Worm (Caenorhabditis elegans) whole organism, L4 larva: Measurements from ENCODE around the gene srj-25.

ENCODE experiments used
- D1046.2 ChIP-seq: fragments of 200-800 bp; sonication (Bioruptor generic); IDR thresholded peaks from 2 replicates; pipeline ENCODE4 v1.3.6; 2022; ENCODE audit warnings: missing genetic modification characterization, missing compliant biosample characterization
- R02D3.7 ChIP-seq: fragments of 150-350 bp; sonication (generic microtip); optimal IDR thresholded peaks from 3 replicates; lab custom pipeline; 2014; ENCODE audit warnings: missing biosample characterization, missing genetic modification characterization
- Y105C5A.15 ChIP-seq: fragments of 200-800 bp; sonication (Bioruptor generic); IDR thresholded peaks from 2 replicates; pipeline ENCODE4 v1.3.6; 2022; ENCODE audit warnings: missing genetic modification characterization, missing compliant biosample characterization
- Y48G9A.11 ChIP-seq: fragments of 200-800 bp; sonication (Bioruptor generic); IDR thresholded peaks from 2 replicates; pipeline ENCODE4 v1.3.6; 2022; ENCODE audit warnings: missing genetic modification reagents, missing genetic modification characterization, missing compliant biosample characterization
- Y75B8A.6 ChIP-seq: fragments of 200-800 bp; sonication (Bioruptor generic); IDR thresholded peaks from 2 replicates; pipeline ENCODE4 v1.3.6; 2022; ENCODE audit warnings: missing genetic modification reagents, missing genetic modification characterization, missing compliant biosample characterization
- ceh-62 ChIP-seq: sonication (generic microtip); optimal IDR thresholded peaks from 2 replicates; lab custom pipeline; 2017; ENCODE audit warnings: missing biosample characterization, missing genetic modification characterization
- ceh-82 ChIP-seq: sonication (generic microtip); optimal IDR thresholded peaks from 2 replicates; lab custom pipeline; 2017; ENCODE audit warnings: missing biosample characterization, missing genetic modification characterization
- ces-1 ChIP-seq: fragments of 150-350 bp; sonication (generic microtip); optimal IDR thresholded peaks from 4 replicates; lab custom pipeline; 2014; ENCODE audit warnings: missing biosample characterization, missing genetic modification reagents, missing genetic modification characterization
- cey-2 ChIP-seq: sonication (generic microtip); optimal IDR thresholded peaks from 3 replicates; lab custom pipeline; 2017; ENCODE audit warnings: missing genetic modification characterization, mild to moderate bottlenecking, missing compliant biosample characterization, antibody characterized with exemption, borderline replicate concordance; ENCODE audit not compliant: insufficient read depth
- ctbp-1 ChIP-seq: fragments of 200-800 bp; sonication (Bioruptor generic); IDR thresholded peaks from 2 replicates; pipeline ENCODE4 v1.3.6; 2022; ENCODE audit warnings: missing genetic modification reagents, missing genetic modification characterization, missing compliant biosample characterization
- daf-12 ChIP-seq: fragments of 150-350 bp; optimal IDR thresholded peaks from 2 replicates; lab custom pipeline; 2014; ENCODE audit warnings: missing biosample characterization, missing genetic modification reagents, missing genetic modification characterization
- dmd-6 ChIP-seq: fragments of 200-800 bp; sonication (Bioruptor generic); IDR thresholded peaks from 2 replicates; pipeline ENCODE4 v1.3.6; 2022; ENCODE audit warnings: missing genetic modification reagents, missing genetic modification characterization, missing compliant biosample characterization
- dpl-1 ChIP-seq: fragments of 150-350 bp; optimal IDR thresholded peaks from 2 replicates; lab custom pipeline; 2014; ENCODE audit warnings: missing biosample characterization, missing genetic modification reagents, missing genetic modification characterization
- hif-1 ChIP-seq, 2 experiments: sonication (generic microtip); optimal IDR thresholded peaks; 2 replicates each; lab custom pipeline; 2016 to 2017; ENCODE audit warnings: missing compliant biosample characterization in 2 of 2, missing genetic modification characterization in 2 of 2, missing genetic modification reagents in 2 of 2, missing genotype in 2 of 2, mild to moderate bottlenecking in 1 of 2
- hlh-11 ChIP-seq: fragments of 200-800 bp; sonication (Bioruptor generic); optimal IDR thresholded peaks from 2 replicates; lab custom pipeline; 2018; ENCODE audit warnings: mild to moderate bottlenecking, missing genetic modification characterization, missing compliant biosample characterization
- hmg-1.1 ChIP-seq: fragments of 200-800 bp; sonication (Bioruptor generic); IDR thresholded peaks from 2 replicates; pipeline ENCODE4 v1.3.6; 2022; ENCODE audit warnings: missing genetic modification reagents, missing genetic modification characterization, missing compliant biosample characterization
- lim-7 ChIP-seq: fragments of 200-800 bp; sonication (Bioruptor generic); IDR thresholded peaks from 2 replicates; pipeline ENCODE4 v1.3.6; 2022; ENCODE audit warnings: missing genetic modification characterization, missing compliant biosample characterization
- lin-38 ChIP-seq: fragments of 200-800 bp; sonication (Bioruptor generic); IDR thresholded peaks from 2 replicates; pipeline ENCODE4 v1.3.6; 2022; ENCODE audit warnings: missing genetic modification reagents, missing genetic modification characterization, missing compliant biosample characterization
- lin-39 ChIP-seq: fragments of 150-350 bp; optimal IDR thresholded peaks from 2 replicates; lab custom pipeline; 2014; ENCODE audit warnings: missing biosample characterization, missing genetic modification reagents, missing genetic modification characterization
- lir-3 ChIP-seq: sonication (generic microtip); optimal IDR thresholded peaks from 2 replicates; lab custom pipeline; 2016; ENCODE audit warnings: mild to moderate bottlenecking, missing genetic modification characterization, missing compliant biosample characterization
- madf-5 ChIP-seq, 2 experiments: fragments of 200-800 bp; sonication (Bioruptor generic); IDR thresholded peaks; 2 replicates each; pipeline ENCODE4 v1.3.6; 2022; ENCODE audit warnings: missing compliant biosample characterization in 2 of 2, missing genetic modification characterization in 2 of 2
- madf-9 ChIP-seq: fragments of 200-800 bp; sonication (Bioruptor generic); conservative IDR thresholded peaks from 2 replicates; pipeline ENCODE4 v1.3.6; 2022; ENCODE audit warnings: missing genetic modification reagents, missing genetic modification characterization, missing compliant biosample characterization
- mep-1 ChIP-seq: fragments of 150-350 bp; sonication (generic microtip); optimal IDR thresholded peaks from 3 replicates; lab custom pipeline; 2014; ENCODE audit warnings: missing biosample characterization, missing genetic modification characterization
- mes-2 ChIP-seq: sonication (generic microtip); optimal IDR thresholded peaks from 2 replicates; lab custom pipeline; 2016; ENCODE audit warnings: missing genotype, mild to moderate bottlenecking, missing genetic modification characterization, missing compliant biosample characterization; ENCODE audit not compliant: poor library complexity, severe bottlenecking
- mxl-2 ChIP-seq: fragments of 200-800 bp; sonication (Bioruptor generic); conservative IDR thresholded peaks from 2 replicates; pipeline ENCODE4 v1.3.6; 2022; ENCODE audit warnings: missing genetic modification reagents, missing genetic modification characterization, missing compliant biosample characterization
- mxl-3 ChIP-seq: fragments of 200-800 bp; sonication (Bioruptor generic); optimal IDR thresholded peaks from 2 replicates; lab custom pipeline; 2018; ENCODE audit warnings: mild to moderate bottlenecking, missing genetic modification characterization, missing compliant biosample characterization
- nhr-102 ChIP-seq: sonication (generic microtip); optimal IDR thresholded peaks from 2 replicates; lab custom pipeline; 2016; ENCODE audit warnings: mild to moderate bottlenecking, missing genetic modification characterization, moderate library complexity, missing compliant biosample characterization
- nhr-25 ChIP-seq: sonication (generic microtip); optimal IDR thresholded peaks from 2 replicates; lab custom pipeline; 2017; ENCODE audit warnings: missing genetic modification characterization, mild to moderate bottlenecking, missing compliant biosample characterization, antibody characterized with exemption, moderate library complexity, borderline replicate concordance; ENCODE audit not compliant: insufficient read depth
- nhr-28 ChIP-seq: fragments of 150-350 bp; optimal IDR thresholded peaks from 2 replicates; lab custom pipeline; 2014; ENCODE audit warnings: missing biosample characterization, missing genetic modification characterization
- nhr-41 ChIP-seq: fragments of 200-800 bp; sonication (Bioruptor generic); IDR thresholded peaks from 2 replicates; pipeline ENCODE4 v1.3.6; 2022; ENCODE audit warnings: missing genetic modification reagents, missing genetic modification characterization, missing compliant biosample characterization
- nhr-6 ChIP-seq: fragments of 150-350 bp; optimal IDR thresholded peaks from 2 replicates; lab custom pipeline; 2014; ENCODE audit warnings: missing biosample characterization, missing genetic modification characterization
- sdz-12 ChIP-seq: fragments of 200-800 bp; sonication (Bioruptor generic); optimal IDR thresholded peaks from 2 replicates; lab custom pipeline; 2018; ENCODE audit warnings: mild to moderate bottlenecking, missing genetic modification characterization, missing compliant biosample characterization
- set-16 ChIP-seq: fragments of 200-800 bp; sonication (Bioruptor generic); IDR thresholded peaks from 2 replicates; pipeline ENCODE4 v1.3.6; 2022; ENCODE audit warnings: missing genetic modification reagents, missing genetic modification characterization, missing compliant biosample characterization
- snpc-1.2 ChIP-seq: fragments of 200-800 bp; sonication (Bioruptor generic); IDR thresholded peaks from 2 replicates; pipeline ENCODE4 v1.3.6; 2022; ENCODE audit warnings: missing genetic modification reagents, missing genetic modification characterization, missing compliant biosample characterization
- spr-1 ChIP-seq: sonication (generic microtip); optimal IDR thresholded peaks from 2 replicates; lab custom pipeline; 2016; ENCODE audit warnings: mild to moderate bottlenecking, missing genetic modification characterization, missing compliant biosample characterization
- spr-3 ChIP-seq: fragments of 200-800 bp; sonication (Bioruptor generic); optimal IDR thresholded peaks from 2 replicates; lab custom pipeline; 2018; ENCODE audit warnings: mild to moderate bottlenecking, missing genetic modification characterization, missing compliant biosample characterization
- unc-39 ChIP-seq: sonication (generic microtip); optimal IDR thresholded peaks from 2 replicates; lab custom pipeline; 2017; ENCODE audit warnings: missing biosample characterization, missing genetic modification characterization
- unc-62 ChIP-seq, 3 experiments: fragments of 150-350 bp in 1 of 3; sonication (generic microtip); optimal IDR thresholded peaks in 2 of 3; peaks in 1 of 3; 1 replicate in 1 of 3; 2 replicates in 2 of 3; lab custom pipeline; 2014 to 2017; ENCODE audit warnings: missing biosample characterization in 3 of 3, missing genetic modification characterization in 3 of 3, missing genetic modification reagents in 3 of 3, missing genotype in 1 of 3
- vab-7 ChIP-seq: fragments of 200-800 bp; sonication (Bioruptor generic); IDR thresholded peaks from 2 replicates; pipeline ENCODE4 v1.3.6; 2022; ENCODE audit warnings: missing genetic modification reagents, missing genetic modification characterization, missing compliant biosample characterization
- zag-1 ChIP-seq: fragments of 150-350 bp; optimal IDR thresholded peaks from 2 replicates; lab custom pipeline; 2014; ENCODE audit warnings: missing biosample characterization, missing genetic modification characterization
- zfp-3 ChIP-seq: fragments of 200-800 bp; sonication (Bioruptor generic); conservative IDR thresholded peaks from 2 replicates; pipeline ENCODE4 v1.3.6; 2022; ENCODE audit warnings: missing genetic modification reagents, missing genetic modification characterization, missing compliant biosample characterization
- ztf-7 ChIP-seq: fragments of 150-350 bp; optimal IDR thresholded peaks from 2 replicates; lab custom pipeline; 2014; ENCODE audit warnings: missing biosample characterization, missing genetic modification characterization

srj-25 gene

ce11 chrV:761235-761634 lies 25.2 kb upstream of the srj-25 start, which contains the start of gene C05E4.15:
TSS of gene C05E4.15 (minus strand) at chrV:761335.
- TF ChIP-seq lir-3 (tag; lab: Kevin White, UChicago), result no peak
- no peak for TF ChIP-seq dmd-6 (GFP tag; lab: Robert Waterston, UW)
- TF ChIP-seq ces-1, result no peak
- no peak for TF ChIP-seq R02D3.7 (tag; lab: Kevin White, UChicago)
- no peak for TF ChIP-seq madf-9 (GFP tag; lab: Robert Waterston, UW)
- no peak for TF ChIP-seq vab-7
- TF ChIP-seq spr-1 (tag; lab: Kevin White, UChicago), result no peak
- TF ChIP-seq lin-39, result no peak
- no peak for TF ChIP-seq lin-38
- TF ChIP-seq hmg-1.1, result no peak
- no peak for TF ChIP-seq zfp-3 (GFP tag; lab: Robert Waterston, UW)
- TF ChIP-seq nhr-102 (tag; lab: Kevin White, UChicago), result no peak
- TF ChIP-seq mxl-2 (GFP tag; lab: Robert Waterston, UW), result no peak
- TF ChIP-seq madf-5 (GFP tag; IDR thresholded peaks at IDR 0.05; lab: Robert Waterston, UW), result no peak
- no peak for TF ChIP-seq unc-39 (tag; lab: Kevin White, UChicago)
- TF ChIP-seq sdz-12, result no peak
- TF ChIP-seq ztf-7 (tag; lab: Kevin White, UChicago), result no peak
- TF ChIP-seq mxl-3 (GFP tag; lab: Kevin White, UChicago), result no peak
- no peak for TF ChIP-seq D1046.2
- no peak for TF ChIP-seq lim-7 (GFP tag; lab: Robert Waterston, UW)

ce11 chrV:756169-756568 lies 20.1 kb upstream of the srj-25 start, which contains the start of gene str-20:
TSS of gene str-20 (plus strand) at chrV:756469.
- TF ChIP-seq unc-62 (GFP tag; optimal IDR thresholded peaks at IDR 0.05 in 1 of 2; lab: Kevin White, UChicago) (no peak), unc-62 (tag; optimal IDR thresholded peaks at IDR 0.05; lab: Kevin White, UChicago) (no peak)

- TF ChIP-seq cey-2 (no peak), dpl-1 (GFP tag; lab: Kevin White, UChicago) (no peak)
Measured at ce11 chrV:752679-753333, 16.7 kb upstream of the srj-25 start, which contains the start of the genes str-262 and srp-1. TSS of gene str-262 (minus strand) at chrV:752779. TSS of gene srp-1 (plus strand) at chrV:753283.

ce11 chrV:748044-748443 lies 12.0 kb upstream of the srj-25 start, which contains the start of gene sri-4:
TSS of gene sri-4 (plus strand) at chrV:748344.
- TF ChIP-seq ctbp-1 (GFP tag; lab: Robert Waterston, UW) (no peak), lin-38 (no peak), Y105C5A.15 (no peak), spr-3 (GFP tag; lab: Kevin White, UChicago) (no peak), ceh-62 (tag; lab: Kevin White, UChicago) (no peak), Y75B8A.6 (no peak), zag-1 (tag; lab: Kevin White, UChicago) (no peak)

- TF ChIP-seq daf-12 (tag; lab: Kevin White, UChicago) (no peak), mes-2 (tag; lab: Kevin White, UChicago) (no peak), nhr-41 (GFP tag; lab: Robert Waterston, UW) (no peak), madf-5 (GFP tag; IDR thresholded peaks at IDR 0.05; lab: Robert Waterston, UW) (no peak), ctbp-1 (GFP tag; lab: Robert Waterston, UW) (no peak), vab-7 (no peak), hmg-1.1 (no peak), nhr-25 (no peak), set-16 (GFP tag; lab: Robert Waterston, UW) (no peak), hif-1 (tag; optimal IDR thresholded peaks at IDR 0.05; lab: Kevin White, UChicago) (no peak), nhr-28 (no peak), nhr-6 (tag; lab: Kevin White, UChicago) (no peak), Y48G9A.11 (no peak), ceh-82 (tag; lab: Kevin White, UChicago) (no peak), hlh-11 (tag; lab: Kevin White, UChicago) (no peak), snpc-1.2 (GFP tag; lab: Robert Waterston, UW) (no peak), Y75B8A.6 (no peak), mxl-2 (GFP tag; lab: Robert Waterston, UW) (no peak), mep-1 (tag; lab: Kevin White, UChicago) (no peak)
Measured at ce11 chrV:743348-743747, 7.3 kb upstream of the srj-25 start, which contains the start of gene str-134. TSS of gene str-134 (plus strand) at chrV:743648.
